Worm (Caenorhabditis elegans) whole organism, dauer: Measurements from ENCODE around the gene rsp-7.

Source experiments
- unc-62 ChIP-seq: sonication (generic microtip); optimal IDR thresholded peaks from 2 replicates; lab custom pipeline; 2017; ENCODE audit warnings: missing biosample characterization, missing genetic modification reagents, missing genetic modification characterization

rsp-7 gene

ce11 chrII:10706901-10707300 lies 47.9 kb downstream of the rsp-7 start, which contains the start of gene col-80:
Gene col-80 (plus strand): TSS chrII:10707201.
- no peak for TF ChIP-seq unc-62 (GFP tag; lab: Kevin White, UChicago)

ce11 chrII:10707439-10708096 lies 48.6 kb downstream of the rsp-7 start:
- TF ChIP-seq unc-62 (GFP tag; lab: Kevin White, UChicago): no peak

- no peak for TF ChIP-seq unc-62 (GFP tag; lab: Kevin White, UChicago)
These were observed 49.7 kb downstream of the rsp-7 start, which contains the start of gene bli-1 for ce11 chrII:10708660-10709059. Gene bli-1 (plus strand): TSS chrII:10708960.
